Worm (Caenorhabditis elegans) whole organism, L4/young adult: Measurements from ENCODE around the gene dim-1.

Experiments used
- W03F9.2 ChIP-seq: fragments of 150-350 bp; optimal IDR thresholded peaks from 2 replicates; lab custom pipeline; 2014; ENCODE audit warnings: missing biosample characterization, missing genetic modification characterization
- dao-5 ChIP-seq: sonication (generic microtip); optimal IDR thresholded peaks from 2 replicates; lab custom pipeline; 2016; ENCODE audit warnings: missing genotype, missing genetic modification characterization, moderate library complexity, missing compliant biosample characterization
- him-1 ChIP-seq: sonication (generic microtip); optimal IDR thresholded peaks from 2 replicates; lab custom pipeline; 2016; ENCODE audit warnings: missing genotype, missing genetic modification reagents, missing genetic modification characterization, missing compliant biosample characterization

Gene dim-1

ce11 chrX:8078374-8078773 lies 20.4 kb upstream of the dim-1 start:
- TF ChIP-seq W03F9.2 (tag; lab: Kevin White, UChicago): no peak
- no peak for TF ChIP-seq dao-5 (tag; lab: Kevin White, UChicago)

ce11 chrX:8077748-8078147 lies 19.7 kb upstream of the dim-1 start, which contains the start of gene C46F2.1:
C46F2.1 (plus strand) TSS chrX:8078048.
- TF ChIP-seq dao-5 (tag; lab: Kevin White, UChicago) (no peak), him-1 (tag; lab: Kevin White, UChicago) (no peak), W03F9.2 (tag; lab: Kevin White, UChicago) (no peak)

ce11 chrX:8074527-8074926 lies 16.5 kb upstream of the dim-1 start:
- TF ChIP-seq W03F9.2 (tag; lab: Kevin White, UChicago) (no peak), dao-5 (tag; lab: Kevin White, UChicago) (no peak), him-1 (tag; lab: Kevin White, UChicago) (no peak)

ce11 chrX:8069293-8069692 lies 11.3 kb upstream of the dim-1 start, which contains the start of gene C18A11.1:
C18A11.1 (plus strand) TSS chrX:8069328.
- TF ChIP-seq W03F9.2 (tag; lab: Kevin White, UChicago) (peak; percentile 53), him-1 (tag; lab: Kevin White, UChicago) (no peak)

ce11 chrX:8067268-8067667 lies 9.2 kb upstream of the dim-1 start, which contains the start of gene C18A11.2:
C18A11.2 (plus strand) TSS chrX:8067568.
- TF ChIP-seq him-1 (tag; lab: Kevin White, UChicago) (no peak), dao-5 (tag; lab: Kevin White, UChicago) (no peak), W03F9.2 (tag; lab: Kevin White, UChicago) (no peak)

- no peak for TF ChIP-seq dao-5 (tag; lab: Kevin White, UChicago)
- TF ChIP-seq him-1 (tag; lab: Kevin White, UChicago): no peak
- no peak for TF ChIP-seq W03F9.2 (tag; lab: Kevin White, UChicago)
Measured at ce11 chrX:8060823-8061222, 2.8 kb upstream of the dim-1 start, which contains the start of gene C18A11.3. C18A11.3 (plus strand) TSS chrX:8061123.

- no peak for TF ChIP-seq W03F9.2 (tag; lab: Kevin White, UChicago)
- no peak for TF ChIP-seq dao-5 (tag; lab: Kevin White, UChicago)
- no peak for TF ChIP-seq him-1 (tag; lab: Kevin White, UChicago)
Measured at ce11 chrX:8059999-8060398, 2.0 kb upstream of the dim-1 start.

- TF ChIP-seq him-1 (tag; lab: Kevin White, UChicago) (no peak), W03F9.2 (tag; lab: Kevin White, UChicago) (no peak)
Measured at ce11 chrX:8054478-8054877, 3.5 kb downstream of the dim-1 start.

ce11 chrX:8053008-8053441 lies 5.0 kb downstream of the dim-1 start:
- no peak for TF ChIP-seq him-1 (tag; lab: Kevin White, UChicago)
- TF ChIP-seq W03F9.2 (tag; lab: Kevin White, UChicago): no peak
- TF ChIP-seq dao-5 (tag; lab: Kevin White, UChicago): no peak

ce11 chrX:8052055-8052454 lies 6.0 kb downstream of the dim-1 start:
- no peak for TF ChIP-seq him-1 (tag; lab: Kevin White, UChicago)
- TF ChIP-seq dao-5 (tag; lab: Kevin White, UChicago): no peak
- no peak for TF ChIP-seq W03F9.2 (tag; lab: Kevin White, UChicago)

ce11 chrX:8048637-8049036 lies 9.4 kb downstream of the dim-1 start:
- TF ChIP-seq W03F9.2 (tag; lab: Kevin White, UChicago) (no peak), dao-5 (tag; lab: Kevin White, UChicago) (no peak), him-1 (tag; lab: Kevin White, UChicago) (no peak)

- TF ChIP-seq W03F9.2 (tag; lab: Kevin White, UChicago) (no peak), him-1 (tag; lab: Kevin White, UChicago) (no peak), dao-5 (tag; lab: Kevin White, UChicago) (no peak)
Measured at ce11 chrX:8045152-8045551, 12.9 kb downstream of the dim-1 start, which contains the start of gene C18A11.4. C18A11.4 (plus strand) TSS chrX:8045518.

ce11 chrX:8040967-8041366 lies 17.1 kb downstream of the dim-1 start, which contains the start of gene xol-1:
xol-1 (plus strand) TSS chrX:8041313.
- TF ChIP-seq W03F9.2 (tag; lab: Kevin White, UChicago) (no peak), dao-5 (tag; lab: Kevin White, UChicago) (no peak), him-1 (tag; lab: Kevin White, UChicago) (no peak)

ce11 chrX:8037365-8037764 lies 20.7 kb downstream of the dim-1 start:
- no peak for TF ChIP-seq him-1 (tag; lab: Kevin White, UChicago)
- no peak for TF ChIP-seq W03F9.2 (tag; lab: Kevin White, UChicago)
- no peak for TF ChIP-seq dao-5 (tag; lab: Kevin White, UChicago)
